Fruit fly (Drosophila melanogaster): Measurements from ENCODE around the gene CG3568.

DNA sequence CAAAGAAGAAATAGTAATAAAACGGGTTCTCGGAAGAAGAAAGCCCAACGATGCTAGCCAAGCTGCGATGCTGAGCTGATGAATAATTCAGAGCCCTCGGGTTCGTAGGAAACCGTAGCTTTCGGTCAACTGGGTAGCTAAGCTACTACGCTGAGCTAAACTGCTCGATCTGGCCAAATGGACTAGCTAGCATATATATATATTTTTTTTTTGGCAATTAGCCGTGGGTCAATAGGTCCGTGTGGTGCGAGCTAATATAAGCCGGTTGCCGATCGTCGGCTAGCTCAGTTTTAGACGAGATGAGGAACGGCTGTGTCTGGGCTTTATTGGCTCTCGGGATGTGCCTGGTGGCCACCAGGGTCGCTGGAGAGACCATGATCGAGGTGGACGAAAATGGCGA, 15.3 kb downstream of the CG3568 start, which contains the start of gene CG3546:
- TF ChIP-seq bbx (GFP tag; IDR thresholded peaks at IDR 0.05; ENCODE audit: partially characterized antibody) (no peak), prd (optimal IDR thresholded peaks at IDR 0.05) (no peak), prd (GFP tag; IDR thresholded peaks at IDR 0.05) (no peak), CG17829 (tag; optimal IDR thresholded peaks at IDR 0.05) (no peak), CG7357 (GFP tag; IDR thresholded peaks at IDR 0.05) (no peak), grn (GFP tag; optimal IDR thresholded peaks at IDR 0.05) (no peak), C15 (GFP tag; IDR thresholded peaks at IDR 0.05) (no peak)
